Worm (Caenorhabditis elegans) whole organism, L1 larva: ENCODE measurements around the gene F35C8.5.
A peak's percentile ranks its signal among the peaks of the same experiment; 100 is the strongest.

Experiments
- F16B12.6 ChIP-seq: fragments of 150-350 bp; optimal IDR thresholded peaks from 2 replicates; lab custom pipeline; 2014; ENCODE audit warnings: missing biosample characterization, missing genetic modification characterization
- ceh-63 ChIP-seq: fragments of 200-800 bp; sonication (Bioruptor generic); optimal IDR thresholded peaks from 2 replicates; lab custom pipeline; 2018; ENCODE audit warnings: mild to moderate bottlenecking, missing genetic modification characterization, missing compliant biosample characterization
- ceh-8 ChIP-seq: fragments of 200-800 bp; sonication (Bioruptor generic); optimal IDR thresholded peaks from 2 replicates; lab custom pipeline; 2018; ENCODE audit warnings: mild to moderate bottlenecking, missing genetic modification characterization, moderate library complexity, missing compliant biosample characterization
- ceh-88 ChIP-seq: fragments of 200-800 bp; sonication (Bioruptor generic); IDR thresholded peaks from 2 replicates; pipeline ENCODE4 v1.3.6; 2022; ENCODE audit warnings: missing genetic modification characterization, missing compliant biosample characterization
- dsc-1 ChIP-seq: sonication (generic microtip); optimal IDR thresholded peaks from 2 replicates; lab custom pipeline; 2016; ENCODE audit warnings: mild to moderate bottlenecking, missing genetic modification characterization, missing compliant biosample characterization
- efl-1 ChIP-seq, 4 experiments: fragments of 150-350 bp; optimal IDR thresholded peaks in 3 of 4; peaks in 1 of 4; 1 replicate in 1 of 4; 2 replicates in 3 of 4; lab custom pipeline; 2014; ENCODE audit warnings: missing biosample characterization in 2 of 4, missing genetic modification characterization in 2 of 4, missing genetic modification reagents in 2 of 4
- elt-2 ChIP-seq: sonication (generic microtip); optimal IDR thresholded peaks from 2 replicates; lab custom pipeline; 2016; ENCODE audit warnings: missing genetic modification characterization, mild to moderate bottlenecking, inconsistent platforms, missing compliant biosample characterization, missing genetic modification reagents
- ets-5 ChIP-seq: fragments of 200-800 bp; sonication (Bioruptor generic); IDR thresholded peaks from 2 replicates; pipeline ENCODE4 v1.3.6; 2022; ENCODE audit warnings: missing genetic modification characterization, missing compliant biosample characterization
- fkh-10 ChIP-seq: sonication (generic microtip); optimal IDR thresholded peaks from 2 replicates; lab custom pipeline; 2017; ENCODE audit warnings: missing biosample characterization, missing genetic modification reagents, missing genetic modification characterization
- fkh-8 ChIP-seq: sonication (generic microtip); optimal IDR thresholded peaks from 2 replicates; lab custom pipeline; 2016; ENCODE audit warnings: mild to moderate bottlenecking, missing genetic modification characterization, missing compliant biosample characterization
- fos-1 ChIP-seq: fragments of 150-350 bp; optimal IDR thresholded peaks from 2 replicates; lab custom pipeline; 2014; ENCODE audit warnings: missing biosample characterization, missing genetic modification characterization
- hlh-4 ChIP-seq: sonication (generic microtip); optimal IDR thresholded peaks from 2 replicates; lab custom pipeline; 2016; ENCODE audit warnings: mild to moderate bottlenecking, missing genetic modification characterization, missing compliant biosample characterization
- lin-13 ChIP-seq: fragments of 150-350 bp; optimal IDR thresholded peaks from 2 replicates; lab custom pipeline; 2014; ENCODE audit warnings: missing biosample characterization, missing genetic modification reagents, missing genetic modification characterization
- lin-14 ChIP-seq: fragments of 200-800 bp; sonication (Bioruptor generic); optimal IDR thresholded peaks from 2 replicates; lab custom pipeline; 2018; ENCODE audit warnings: mild to moderate bottlenecking, missing genetic modification characterization, moderate library complexity, missing compliant biosample characterization
- mab-9 ChIP-seq: fragments of 200-800 bp; sonication (Bioruptor generic); IDR thresholded peaks from 2 replicates; pipeline ENCODE4 v1.3.6; 2022; ENCODE audit warnings: missing genetic modification reagents, missing genetic modification characterization, missing compliant biosample characterization
- mdl-1 ChIP-seq, 2 experiments: fragments of 150-350 bp; optimal IDR thresholded peaks; 2 replicates each; lab custom pipeline; 2014 to 2017; ENCODE audit warnings: missing biosample characterization in 2 of 2, missing genetic modification characterization in 2 of 2, inconsistent platforms in 1 of 2
- mef-2 ChIP-seq: fragments of 150-350 bp; optimal IDR thresholded peaks from 2 replicates; lab custom pipeline; 2014; ENCODE audit warnings: missing biosample characterization, missing genetic modification characterization
- mep-1 ChIP-seq: fragments of 150-350 bp; optimal IDR thresholded peaks from 2 replicates; lab custom pipeline; 2014; ENCODE audit warnings: missing biosample characterization, missing genetic modification characterization
- nhr-11 ChIP-seq: fragments of 150-350 bp; optimal IDR thresholded peaks from 2 replicates; lab custom pipeline; 2014; ENCODE audit warnings: missing biosample characterization, missing genetic modification characterization
- nhr-12 ChIP-seq: sonication (generic microtip); optimal IDR thresholded peaks from 2 replicates; lab custom pipeline; 2017; ENCODE audit warnings: missing biosample characterization, missing genetic modification characterization
- nhr-47 ChIP-seq: sonication (generic microtip); optimal IDR thresholded peaks from 2 replicates; lab custom pipeline; 2016; ENCODE audit warnings: mild to moderate bottlenecking, missing genetic modification characterization, moderate library complexity, missing compliant biosample characterization
- nhr-71 ChIP-seq: sonication (generic microtip); optimal IDR thresholded peaks from 2 replicates; lab custom pipeline; 2016; ENCODE audit warnings: mild to moderate bottlenecking, missing genetic modification characterization, moderate library complexity, missing compliant biosample characterization
- pax-3 ChIP-seq: fragments of 200-800 bp; sonication (Bioruptor generic); optimal IDR thresholded peaks from 2 replicates; lab custom pipeline; 2018; ENCODE audit warnings: mild to moderate bottlenecking, missing genetic modification characterization, moderate library complexity, missing compliant biosample characterization
- snu-23 ChIP-seq: sonication (generic microtip); optimal IDR thresholded peaks from 2 replicates; lab custom pipeline; 2016; ENCODE audit warnings: missing genetic modification characterization, missing compliant biosample characterization
- sox-4 ChIP-seq: sonication (generic microtip); optimal IDR thresholded peaks from 2 replicates; lab custom pipeline; 2016; ENCODE audit warnings: missing genetic modification characterization, missing compliant biosample characterization
- sptf-1 ChIP-seq: fragments of 150-350 bp; optimal IDR thresholded peaks from 2 replicates; lab custom pipeline; 2014; ENCODE audit warnings: missing biosample characterization, missing genetic modification characterization
- swsn-7 ChIP-seq: sonication (generic microtip); optimal IDR thresholded peaks from 2 replicates; lab custom pipeline; 2016; ENCODE audit warnings: missing genetic modification characterization, missing compliant biosample characterization
- unc-62 ChIP-seq: fragments of 150-350 bp; optimal IDR thresholded peaks from 2 replicates; lab custom pipeline; 2014; ENCODE audit warnings: missing biosample characterization, missing genetic modification reagents, missing genetic modification characterization
- xbp-1 ChIP-seq: sonication (generic microtip); optimal IDR thresholded peaks from 2 replicates; lab custom pipeline; 2016; ENCODE audit warnings: missing genetic modification characterization, missing compliant biosample characterization
- ztf-11 ChIP-seq, 2 experiments: sonication (generic microtip); optimal IDR thresholded peaks; 2 replicates each; lab custom pipeline; 2016 to 2017; ENCODE audit warnings: missing genetic modification characterization in 2 of 2, missing biosample characterization in 1 of 2, missing compliant biosample characterization in 1 of 2
- ztf-4 ChIP-seq: fragments of 150-350 bp; optimal IDR thresholded peaks from 2 replicates; lab custom pipeline; 2014; ENCODE audit warnings: missing biosample characterization, missing genetic modification characterization

F35C8.5 gene

ce11 chrX:5374742-5375141 lies 9.1 kb downstream of the F35C8.5 start, which contains the start of gene sek-4:
Gene sek-4 (plus strand): TSS chrX:5375059.
- TF ChIP-seq elt-2 (tag; lab: Kevin White, UChicago), result peak; percentile 42
- no peak for TF ChIP-seq F16B12.6 (tag; lab: Kevin White, UChicago)

ce11 chrX:5377307-5377706 lies 11.7 kb downstream of the F35C8.5 start, which contains the start of gene sek-5:
Gene sek-5 (plus strand): TSS chrX:5377607.
- TF ChIP-seq fkh-10 (GFP tag; lab: Kevin White, UChicago) (no peak), ceh-63 (GFP tag; lab: Kevin White, UChicago) (no peak), mdl-1 (tag; optimal IDR thresholded peaks at IDR 0.05; lab: Kevin White, UChicago) (no peak), mep-1 (tag; lab: Kevin White, UChicago) (no peak), xbp-1 (tag; lab: Kevin White, UChicago) (no peak), ceh-8 (GFP tag; lab: Kevin White, UChicago) (no peak), mef-2 (tag; lab: Kevin White, UChicago) (no peak)

ce11 chrX:5382778-5383177 lies 17.2 kb downstream of the F35C8.5 start:
- peak; percentile 84 for TF ChIP-seq dsc-1 (tag; lab: Kevin White, UChicago)
- TF ChIP-seq efl-1 (optimal IDR thresholded peaks at IDR 0.05; lab: Kevin White, UChicago), result no peak
- no peak for TF ChIP-seq efl-1 (GFP tag; optimal IDR thresholded peaks at IDR 0.05 in 1 of 2; lab: Kevin White, UChicago)

- TF ChIP-seq sptf-1 (tag; lab: Kevin White, UChicago), result no peak
- TF ChIP-seq unc-62 (GFP tag; lab: Kevin White, UChicago), result no peak
- TF ChIP-seq pax-3, result no peak
Observed at ce11 chrX:5386558-5386957, 20.9 kb downstream of the F35C8.5 start, which contains the start of gene kcnl-3. Gene kcnl-3 (plus strand): TSS chrX:5386858.

ce11 chrX:5387629-5388028 lies 22.0 kb downstream of the F35C8.5 start:
- TF ChIP-seq lin-14 (GFP tag; lab: Kevin White, UChicago), result peak; percentile 53
- peak; percentile 38 for TF ChIP-seq sox-4
- no peak for TF ChIP-seq lin-13 (GFP tag; lab: Kevin White, UChicago)
- TF ChIP-seq mep-1 (tag; lab: Kevin White, UChicago), result peak; percentile 1
- peak; percentile 74 for TF ChIP-seq nhr-71 (tag; lab: Kevin White, UChicago)
- no peak for TF ChIP-seq unc-62 (GFP tag; lab: Kevin White, UChicago)
- no peak for TF ChIP-seq ceh-88 (GFP tag; lab: Robert Waterston, UW)
- peak; percentile 65 for TF ChIP-seq nhr-47 (tag; lab: Kevin White, UChicago)
- no peak for TF ChIP-seq efl-1 (optimal IDR thresholded peaks at IDR 0.05; lab: Kevin White, UChicago)
- TF ChIP-seq efl-1 (GFP tag; optimal IDR thresholded peaks at IDR 0.05 in 1 of 2; lab: Kevin White, UChicago), result peak in 1 of 2 experiments; percentile 33
- TF ChIP-seq ceh-8 (GFP tag; lab: Kevin White, UChicago), result peak; percentile 49
- peak; percentile 88 for TF ChIP-seq fkh-8
- no peak for TF ChIP-seq ztf-4 (tag; lab: Kevin White, UChicago)
- peak; percentile 12 for TF ChIP-seq swsn-7
- peak; percentile 30 for TF ChIP-seq nhr-11
- TF ChIP-seq mdl-1 (tag; optimal IDR thresholded peaks at IDR 0.05; lab: Kevin White, UChicago), result no peak
- no peak for TF ChIP-seq ztf-11 (tag; optimal IDR thresholded peaks at IDR 0.05; lab: Kevin White, UChicago)
- peak; percentile 86 for TF ChIP-seq hlh-4 (tag; lab: Kevin White, UChicago)

- TF ChIP-seq mab-9 (GFP tag; lab: Robert Waterston, UW) (no peak), snu-23 (no peak), fos-1 (tag; lab: Kevin White, UChicago) (no peak), ztf-4 (tag; lab: Kevin White, UChicago) (no peak), ets-5 (GFP tag; lab: Robert Waterston, UW) (no peak), nhr-12 (tag; lab: Kevin White, UChicago) (no peak)
Observed at ce11 chrX:5397300-5397699, 31.7 kb downstream of the F35C8.5 start, which contains the start of gene C03F11.2. Gene C03F11.2 (minus strand): TSS chrX:5397400.
